Worm (Caenorhabditis elegans) whole organism, young adult: Measurements from ENCODE around the gene brd-1.

Experiments
- B0019.2 ChIP-seq: fragments of 200-800 bp; sonication (Bioruptor generic); conservative IDR thresholded peaks from 2 replicates; pipeline ENCODE4 v1.3.6; 2022; ENCODE audit warnings: missing genetic modification reagents, missing genetic modification characterization, missing compliant biosample characterization
- B0336.3 ChIP-seq: fragments of 200-800 bp; sonication (Bioruptor generic); IDR thresholded peaks from 2 replicates; pipeline ENCODE4 v1.3.6; 2022; ENCODE audit warnings: missing genetic modification characterization, missing compliant biosample characterization
- C17E4.6 ChIP-seq: fragments of 200-800 bp; sonication (Bioruptor generic); IDR thresholded peaks from 2 replicates; pipeline ENCODE4 v1.3.6; 2022; ENCODE audit warnings: missing genetic modification reagents, missing genetic modification characterization, missing compliant biosample characterization
- D2030.7 ChIP-seq: fragments of 200-800 bp; sonication (Bioruptor generic); IDR thresholded peaks from 2 replicates; pipeline ENCODE4 v1.3.6; 2022; ENCODE audit warnings: missing genetic modification reagents, missing genetic modification characterization, missing compliant biosample characterization
- F22D6.2 ChIP-seq: sonication (generic microtip); optimal IDR thresholded peaks from 2 replicates; lab custom pipeline; 2016; ENCODE audit warnings: mild to moderate bottlenecking, missing genetic modification characterization, missing compliant biosample characterization
- F37B4.10 ChIP-seq: fragments of 200-800 bp; sonication (Bioruptor generic); IDR thresholded peaks from 2 replicates; pipeline ENCODE4 v1.3.6; 2022; ENCODE audit warnings: missing genetic modification characterization, missing compliant biosample characterization
- F39B2.1 ChIP-seq: fragments of 200-800 bp; sonication (Bioruptor generic); IDR thresholded peaks from 2 replicates; pipeline ENCODE4 v1.3.6; 2022; ENCODE audit warnings: missing genetic modification reagents, missing genetic modification characterization, missing compliant biosample characterization
- F55B11.4 ChIP-seq: sonication (generic microtip); optimal IDR thresholded peaks from 2 replicates; lab custom pipeline; 2016; ENCODE audit warnings: missing compliant biosample characterization, missing genetic modification characterization, borderline replicate concordance; ENCODE audit not compliant: insufficient read depth
- K11D2.4 ChIP-seq: fragments of 200-800 bp; sonication (Bioruptor generic); IDR thresholded peaks from 2 replicates; pipeline ENCODE4 v1.3.6; 2022; ENCODE audit warnings: missing genetic modification reagents, missing genetic modification characterization, missing compliant biosample characterization
- T26A5.8 ChIP-seq: sonication (generic microtip); optimal IDR thresholded peaks from 2 replicates; lab custom pipeline; 2016; ENCODE audit warnings: missing genetic modification characterization, missing compliant biosample characterization
- Y53G8AR.9 ChIP-seq: fragments of 200-800 bp; sonication (Bioruptor generic); conservative IDR thresholded peaks from 2 replicates; pipeline ENCODE4 v1.3.6; 2022; ENCODE audit warnings: missing genetic modification reagents, missing genetic modification characterization, missing compliant biosample characterization
- Y67H2A.10 ChIP-seq: fragments of 200-800 bp; sonication (Bioruptor generic); conservative IDR thresholded peaks from 2 replicates; pipeline ENCODE4 v1.3.6; 2022; ENCODE audit warnings: missing genetic modification reagents, missing genetic modification characterization, missing compliant biosample characterization
- akir-1 ChIP-seq: fragments of 200-800 bp; sonication (Bioruptor generic); optimal IDR thresholded peaks from 2 replicates; lab custom pipeline; 2018; ENCODE audit warnings: mild to moderate bottlenecking, missing genetic modification characterization, moderate library complexity, missing compliant biosample characterization
- attf-5 ChIP-seq: fragments of 200-800 bp; sonication (Bioruptor generic); optimal IDR thresholded peaks from 2 replicates; lab custom pipeline; 2018; ENCODE audit warnings: mild to moderate bottlenecking, missing genetic modification characterization, missing compliant biosample characterization
- dox-1 ChIP-seq: fragments of 200-800 bp; sonication (Bioruptor generic); IDR thresholded peaks from 2 replicates; pipeline ENCODE4 v1.3.6; 2022; ENCODE audit warnings: missing genetic modification reagents, missing genetic modification characterization, missing compliant biosample characterization
- egl-44 ChIP-seq: fragments of 200-800 bp; sonication (Bioruptor generic); IDR thresholded peaks from 2 replicates; pipeline ENCODE4 v1.3.6; 2022; ENCODE audit warnings: missing genetic modification reagents, missing genetic modification characterization, missing compliant biosample characterization
- egrh-3 ChIP-seq: fragments of 200-800 bp; sonication (Bioruptor generic); IDR thresholded peaks from 2 replicates; pipeline ENCODE4 v1.3.6; 2022; ENCODE audit warnings: missing genetic modification reagents, missing genetic modification characterization, missing compliant biosample characterization
- ekl-4 ChIP-seq: fragments of 200-800 bp; sonication (Bioruptor generic); IDR thresholded peaks from 2 replicates; pipeline ENCODE4 v1.3.6; 2022; ENCODE audit warnings: missing genetic modification reagents, missing genetic modification characterization, missing compliant biosample characterization
- ets-4 ChIP-seq: fragments of 200-800 bp; sonication (Bioruptor generic); optimal IDR thresholded peaks from 2 replicates; lab custom pipeline; 2018; ENCODE audit warnings: mild to moderate bottlenecking, missing genetic modification characterization, missing compliant biosample characterization
- fkh-3 ChIP-seq: sonication (generic microtip); optimal IDR thresholded peaks from 2 replicates; lab custom pipeline; 2016; ENCODE audit warnings: mild to moderate bottlenecking, missing genetic modification characterization, missing compliant biosample characterization
- gei-17 ChIP-seq: fragments of 200-800 bp; sonication (Bioruptor generic); optimal IDR thresholded peaks from 2 replicates; lab custom pipeline; 2018; ENCODE audit warnings: mild to moderate bottlenecking, missing genetic modification characterization, missing compliant biosample characterization
- let-607 ChIP-seq, 2 experiments: fragments of 200-800 bp in 1 of 2; sonication (Bioruptor generic) in 1 of 2; sonication (generic microtip) in 1 of 2; optimal IDR thresholded peaks; 2 replicates each; lab custom pipeline; 2016 to 2018; ENCODE audit warnings: mild to moderate bottlenecking in 2 of 2, missing compliant biosample characterization in 2 of 2, missing genetic modification characterization in 2 of 2, moderate library complexity in 2 of 2, missing genotype in 1 of 2
- lin-26 ChIP-seq: fragments of 200-800 bp; sonication (Bioruptor generic); IDR thresholded peaks from 2 replicates; pipeline ENCODE4 v1.3.6; 2022; ENCODE audit warnings: missing genetic modification reagents, missing genetic modification characterization, missing compliant biosample characterization
- lir-1 ChIP-seq: fragments of 200-800 bp; sonication (Bioruptor generic); conservative IDR thresholded peaks from 2 replicates; pipeline ENCODE4 v1.3.6; 2022; ENCODE audit warnings: missing genetic modification reagents, missing genetic modification characterization, missing compliant biosample characterization
- lsl-1 ChIP-seq: fragments of 200-800 bp; sonication (Bioruptor generic); optimal IDR thresholded peaks from 2 replicates; lab custom pipeline; 2018; ENCODE audit warnings: mild to moderate bottlenecking, missing genetic modification characterization, moderate library complexity, missing compliant biosample characterization
- madf-3 ChIP-seq: fragments of 200-800 bp; sonication (Bioruptor generic); IDR thresholded peaks from 2 replicates; pipeline ENCODE4 v1.3.6; 2022; ENCODE audit warnings: missing genetic modification reagents, missing genetic modification characterization, missing compliant biosample characterization
- madf-8 ChIP-seq: fragments of 200-800 bp; sonication (Bioruptor generic); conservative IDR thresholded peaks from 2 replicates; pipeline ENCODE4 v1.3.6; 2022; ENCODE audit warnings: missing genetic modification reagents, missing genetic modification characterization, missing compliant biosample characterization
- mes-4 ChIP-seq: sonication (generic microtip); optimal IDR thresholded peaks from 2 replicates; lab custom pipeline; 2016; ENCODE audit warnings: missing genotype, missing genetic modification characterization, missing compliant biosample characterization
- nfya-1 ChIP-seq: sonication (generic microtip); optimal IDR thresholded peaks from 2 replicates; lab custom pipeline; 2017; ENCODE audit warnings: antibody characterized with exemption, missing compliant biosample characterization, missing genetic modification characterization, borderline replicate concordance; ENCODE audit not compliant: insufficient read depth
- nhr-179 ChIP-seq: sonication (generic microtip); optimal IDR thresholded peaks from 2 replicates; lab custom pipeline; 2016; ENCODE audit warnings: mild to moderate bottlenecking, missing genetic modification characterization, missing compliant biosample characterization
- nhr-80 ChIP-seq: sonication (generic microtip); optimal IDR thresholded peaks from 2 replicates; lab custom pipeline; 2016; ENCODE audit warnings: missing genetic modification characterization, missing compliant biosample characterization
- pbrm-1 ChIP-seq: fragments of 200-800 bp; sonication (Bioruptor generic); IDR thresholded peaks from 2 replicates; pipeline ENCODE4 v1.3.6; 2022; ENCODE audit warnings: missing genetic modification reagents, missing genetic modification characterization, missing compliant biosample characterization
- rec-8 ChIP-seq, 2 experiments: sonication (generic microtip); optimal IDR thresholded peaks; 2 replicates each; lab custom pipeline; 2016; ENCODE audit warnings: mild to moderate bottlenecking in 2 of 2, missing genetic modification characterization in 2 of 2, missing genetic modification reagents in 2 of 2, missing genotype in 2 of 2, missing biosample characterization in 1 of 2, missing compliant biosample characterization in 1 of 2, moderate library complexity in 1 of 2
- repo-1 ChIP-seq: sonication (generic microtip); optimal IDR thresholded peaks from 2 replicates; lab custom pipeline; 2017; ENCODE audit warnings: mild to moderate bottlenecking, missing genetic modification characterization, missing compliant biosample characterization
- rpc-1 ChIP-seq, 2 experiments: fragments of 150-350 bp in 1 of 2; sonication (generic microtip) in 1 of 2; optimal IDR thresholded peaks; 2 replicates each; lab custom pipeline; 2014 to 2018; ENCODE audit warnings: missing biosample characterization in 1 of 2, missing genetic modification characterization in 1 of 2, missing genetic modification reagents in 1 of 2, missing genotype in 1 of 2
- sdz-38 ChIP-seq: sonication (generic microtip); optimal IDR thresholded peaks from 2 replicates; lab custom pipeline; 2016; ENCODE audit warnings: missing genotype, missing genetic modification characterization, missing compliant biosample characterization
- snpc-1.1 ChIP-seq: sonication (generic microtip); optimal IDR thresholded peaks from 2 replicates; lab custom pipeline; 2017; ENCODE audit warnings: missing genetic modification characterization, mild to moderate bottlenecking, missing compliant biosample characterization, antibody characterized with exemption, moderate library complexity, missing genotype, missing genetic modification reagents; ENCODE audit not compliant: insufficient read depth
- snpc-1.3 ChIP-seq: sonication (generic microtip); optimal IDR thresholded peaks from 2 replicates; lab custom pipeline; 2017; ENCODE audit warnings: missing genetic modification characterization, mild to moderate bottlenecking, missing compliant biosample characterization, antibody characterized with exemption, moderate library complexity, missing genotype, missing genetic modification reagents; ENCODE audit not compliant: insufficient read depth
- tbp1 ChIP-seq: fragments of 200-800 bp; sonication (Bioruptor generic); optimal IDR thresholded peaks from 2 replicates; lab custom pipeline; 2018; ENCODE audit warnings: mild to moderate bottlenecking, missing genetic modification characterization, missing compliant biosample characterization
- unc-62 ChIP-seq: fragments of 150-350 bp; optimal IDR thresholded peaks from 2 replicates; lab custom pipeline; 2014; ENCODE audit warnings: missing biosample characterization, missing genetic modification reagents, missing genetic modification characterization
- zfh-2 ChIP-seq: fragments of 200-800 bp; sonication (Bioruptor generic); conservative IDR thresholded peaks from 2 replicates; pipeline ENCODE4 v1.3.6; 2022; ENCODE audit warnings: missing genetic modification reagents, missing genetic modification characterization, missing compliant biosample characterization
- ztf-22 ChIP-seq: fragments of 200-800 bp; sonication (Bioruptor generic); optimal IDR thresholded peaks from 2 replicates; lab custom pipeline; 2018; ENCODE audit warnings: mild to moderate bottlenecking, missing genetic modification characterization, moderate library complexity, missing compliant biosample characterization
- ztf-25 ChIP-seq: fragments of 200-800 bp; sonication (Bioruptor generic); IDR thresholded peaks from 2 replicates; pipeline ENCODE4 v1.3.6; 2022; ENCODE audit warnings: missing genetic modification reagents, missing genetic modification characterization, missing compliant biosample characterization
- ztf-26 ChIP-seq: sonication (generic microtip); optimal IDR thresholded peaks from 2 replicates; lab custom pipeline; 2017; ENCODE audit warnings: missing genetic modification characterization, missing compliant biosample characterization
- ztf-28 ChIP-seq: fragments of 200-800 bp; sonication (Bioruptor generic); IDR thresholded peaks from 2 replicates; pipeline ENCODE4 v1.3.6; 2022; ENCODE audit warnings: missing genetic modification reagents, missing genetic modification characterization, missing compliant biosample characterization

The brd-1 gene

ce11 chrIII:6888497-6888896 is 807 bp downstream of the brd-1 start (continued):
- TF ChIP-seq B0336.3 (GFP tag; lab: Robert Waterston, UW) (no peak), lsl-1 (peak; percentile 20), F37B4.10 (GFP tag; lab: Robert Waterston, UW) (no peak), F22D6.2 (tag; lab: Kevin White, UChicago) (no peak), F55B11.4 (tag; lab: Kevin White, UChicago) (no peak), fkh-3 (no peak), ekl-4 (GFP tag; lab: Robert Waterston, UW) (no peak), nhr-179 (tag; lab: Kevin White, UChicago) (no peak), let-607 (tag; optimal IDR thresholded peaks at IDR 0.05; lab: Kevin White, UChicago) (no peak), D2030.7 (GFP tag; lab: Robert Waterston, UW) (0 out of 2 replicates have a peak, but pooled peaks have one; percentile 22), K11D2.4 (GFP tag; lab: Robert Waterston, UW) (no peak), nfya-1 (tag; lab: Kevin White, UChicago) (no peak), lir-1 (no peak), snpc-1.3 (tag; lab: Kevin White, UChicago) (peak; percentile 13), madf-8 (no peak), rec-8 (tag; optimal IDR thresholded peaks at IDR 0.05; lab: Kevin White, UChicago) (peak in 1 of 2 experiments; percentile 43), egl-44 (GFP tag; lab: Robert Waterston, UW) (0 out of 2 replicates have a peak, but pooled peaks have one; percentile 83), mes-4 (no peak), dox-1 (GFP tag; lab: Robert Waterston, UW) (no peak), F39B2.1 (GFP tag; lab: Robert Waterston, UW) (no peak), sdz-38 (tag; lab: Kevin White, UChicago) (no peak), lin-26 (GFP tag; lab: Robert Waterston, UW) (peak; percentile 81), pbrm-1 (0 out of 2 replicates have a peak, but pooled peaks have one; percentile 50), nhr-80 (tag; lab: Kevin White, UChicago) (no peak), snpc-1.1 (tag; lab: Kevin White, UChicago) (no peak), egrh-3 (GFP tag; lab: Robert Waterston, UW) (no peak), attf-5 (GFP tag; lab: Kevin White, UChicago) (no peak), Y67H2A.10 (GFP tag; lab: Robert Waterston, UW) (no peak)

ce11 chrIII:6887574-6887973 is 1.7 kb downstream of the brd-1 start:
- TF ChIP-seq ztf-22 (GFP tag; lab: Kevin White, UChicago) (no peak), egl-44 (GFP tag; lab: Robert Waterston, UW) (peak; percentile 70; the same call in 1 of the 2 replicates), madf-8 (0 out of 2 replicates have a peak, but pooled peaks have one; percentile 18), unc-62 (GFP tag; lab: Kevin White, UChicago) (no peak), repo-1 (peak; percentile 54), attf-5 (GFP tag; lab: Kevin White, UChicago) (peak; percentile 67), zfh-2 (GFP tag; lab: Robert Waterston, UW) (no peak), ztf-28 (GFP tag; lab: Robert Waterston, UW) (peak; percentile 73), gei-17 (GFP tag; lab: Kevin White, UChicago) (no peak), T26A5.8 (tag; lab: Kevin White, UChicago) (no peak), sdz-38 (tag; lab: Kevin White, UChicago) (no peak), snpc-1.3 (tag; lab: Kevin White, UChicago) (peak; percentile 54), B0019.2 (GFP tag; lab: Robert Waterston, UW) (no peak), Y53G8AR.9 (peak; percentile 62; the same call in 1 of the 2 replicates), dox-1 (GFP tag; lab: Robert Waterston, UW) (no peak; the same call in 1 of the 2 replicates), let-607 (tag; optimal IDR thresholded peaks at IDR 0.05; lab: Kevin White, UChicago) (peak; percentile 6 to 38), ets-4 (GFP tag; lab: Kevin White, UChicago) (no peak), akir-1 (GFP tag; lab: Kevin White, UChicago) (peak; percentile 6), rpc-1 (optimal IDR thresholded peaks at IDR 0.05; lab: Kevin White, UChicago) (peak; percentile 86), rpc-1 (tag; optimal IDR thresholded peaks at IDR 0.05; lab: Kevin White, UChicago) (peak; percentile 93), madf-3 (GFP tag; lab: Robert Waterston, UW) (peak; percentile 77; the same call in 1 of the 2 replicates), C17E4.6 (GFP tag; lab: Robert Waterston, UW) (no peak), ztf-26 (tag; lab: Kevin White, UChicago) (peak; percentile 41), tbp1 (GFP tag; lab: Kevin White, UChicago) (peak; percentile 99), pbrm-1 (peak; percentile 85), K11D2.4 (GFP tag; lab: Robert Waterston, UW) (no peak; the same call in 1 of the 2 replicates), ztf-25 (GFP tag; lab: Robert Waterston, UW) (peak; percentile 93), B0336.3 (GFP tag; lab: Robert Waterston, UW) (no peak)
